Fruit fly (Drosophila melanogaster): Measurements from ENCODE around the gene Bin1.
A peak's percentile ranks its signal among the peaks of the same experiment; 100 is the strongest.

The Bin1 gene

dm6 chr3R:16221359-16222299, 32.3 kb upstream of the Bin1 start (continued):
- peak; percentile 91 for TF ChIP-seq CG17385 (GFP tag; optimal IDR thresholded peaks at IDR 0.05)
- peak; percentile 78 for TF ChIP-seq CG18764 (GFP tag; optimal IDR thresholded peaks at IDR 0.05)
- peak; percentile 96 for TF ChIP-seq CG4424 (GFP tag; optimal IDR thresholded peaks at IDR 0.05)
- TF ChIP-seq ato (GFP tag; IDR thresholded peaks at IDR 0.05; ENCODE audit: partially characterized antibody): no peak
- peak; percentile 55 for TF ChIP-seq CG15011 (GFP tag; optimal IDR thresholded peaks at IDR 0.05)
- peak; percentile 98 for TF ChIP-seq CG18619 (GFP tag; optimal IDR thresholded peaks at IDR 0.05)
- TF ChIP-seq CG1647 (GFP tag; optimal IDR thresholded peaks at IDR 0.05): no peak
- peak; percentile 71 for TF ChIP-seq slou (GFP tag; optimal IDR thresholded peaks at IDR 0.05)
- peak; percentile 87 for TF ChIP-seq grn (GFP tag; optimal IDR thresholded peaks at IDR 0.05)
- TF ChIP-seq BEAF-32 (GFP tag; optimal IDR thresholded peaks at IDR 0.05): no peak
- no peak for TF ChIP-seq hth (optimal IDR thresholded peaks at IDR 0.05)
- no peak for TF ChIP-seq wek (GFP tag; optimal IDR thresholded peaks at IDR 0.05)
- TF ChIP-seq NC2β (GFP tag; optimal IDR thresholded peaks at IDR 0.05): peak; percentile 18
- TF ChIP-seq Dbx (GFP tag; IDR thresholded peaks at IDR 0.05): no peak
- TF ChIP-seq CG4707 (GFP tag; optimal IDR thresholded peaks at IDR 0.05): no peak
- peak; percentile 93 for TF ChIP-seq CG15269 (tag; optimal IDR thresholded peaks at IDR 0.05)
- TF ChIP-seq HLH3B (GFP tag; IDR thresholded peaks at IDR 0.05): peak; percentile 76; the same call in 1 of the 2 replicates
- TF ChIP-seq en (GFP tag; optimal IDR thresholded peaks at IDR 0.05): no peak
- peak; percentile 23; the same call in 1 of the 2 replicates for TF ChIP-seq GATAe (GFP tag; conservative IDR thresholded peaks at IDR 0.05)
- peak; percentile 96 for TF ChIP-seq CG10979 (tag; optimal IDR thresholded peaks at IDR 0.05)
- TF ChIP-seq dati (GFP tag; IDR thresholded peaks at IDR 0.05): peak; percentile 61
- TF ChIP-seq CG17612 (GFP tag; IDR thresholded peaks at IDR 0.05): no peak; the same call in 1 of the 2 replicates
- TF ChIP-seq Hr51 (GFP tag; optimal IDR thresholded peaks at IDR 0.05): peak; percentile 7 to 96
- TF ChIP-seq CG16779 (GFP tag; IDR thresholded peaks at IDR 0.05): peak; percentile 57; the same call in 1 of the 2 replicates
- TF ChIP-seq CG10959 (GFP tag; IDR thresholded peaks at IDR 0.05): no peak
- peak; percentile 79 for TF ChIP-seq NFAT (GFP tag; IDR thresholded peaks at IDR 0.05)
- TF ChIP-seq ash1 (GFP tag; optimal IDR thresholded peaks at IDR 0.05): no peak
- peak; percentile 78 for TF ChIP-seq ind (GFP tag; optimal IDR thresholded peaks at IDR 0.05)
- TF ChIP-seq slbo (GFP tag; IDR thresholded peaks at IDR 0.05): peak; percentile 88
- TF ChIP-seq sens (GFP tag): peak; percentile 93
- peak; percentile 38 for TF ChIP-seq B-H1 (GFP tag; IDR thresholded peaks at IDR 0.05)
- peak; percentile 91; the same call in 1 of the 2 replicates for TF ChIP-seq CG31441 (GFP tag; IDR thresholded peaks at IDR 0.05)
- TF ChIP-seq usp (GFP tag; optimal IDR thresholded peaks at IDR 0.05): no peak
- TF ChIP-seq CG2889 (GFP tag; IDR thresholded peaks at IDR 0.05): peak; percentile 41; the same call in 2 of the 3 replicates
- no peak for TF ChIP-seq CG6791 (GFP tag; IDR thresholded peaks at IDR 0.05; ENCODE audit: partially characterized antibody)
- no peak for TF ChIP-seq dm (GFP tag; optimal IDR thresholded peaks at IDR 0.05)
- TF ChIP-seq tll (GFP tag; optimal IDR thresholded peaks at IDR 0.05): peak in 1 of 2 experiments; percentile 43
- no peak for TF ChIP-seq CG13287 (GFP tag; IDR thresholded peaks at IDR 0.05; ENCODE audit: partially characterized antibody)
- TF ChIP-seq CG30403 (GFP tag; optimal IDR thresholded peaks at IDR 0.05): peak; percentile 95
- peak; percentile 61 for TF ChIP-seq nau (GFP tag; optimal IDR thresholded peaks at IDR 0.05)
- TF ChIP-seq CG6813 (GFP tag; optimal IDR thresholded peaks at IDR 0.05): peak; percentile 77
- TF ChIP-seq CG4617 (GFP tag; optimal IDR thresholded peaks at IDR 0.05; ENCODE audit: borderline replicate concordance): peak; percentile 53
- TF ChIP-seq CG2129 (GFP tag; IDR thresholded peaks at IDR 0.05; ENCODE audit: partially characterized antibody): no peak
- peak; percentile 38; the same call in 1 of the 2 replicates for TF ChIP-seq CG14014 (GFP tag; IDR thresholded peaks at IDR 0.05)
- no peak for TF ChIP-seq fu2 (GFP tag; optimal IDR thresholded peaks at IDR 0.05)
- TF ChIP-seq MESR4 (GFP tag; optimal IDR thresholded peaks at IDR 0.05): no peak
- TF ChIP-seq CG4404 (GFP tag; IDR thresholded peaks at IDR 0.05): peak; percentile 69
- no peak for TF ChIP-seq fd102C (GFP tag; optimal IDR thresholded peaks at IDR 0.05)
